Worm (Caenorhabditis elegans) whole organism, L3 larva: ENCODE data around the gene DC2.5.

Source experiments
- R02D3.7 ChIP-seq: fragments of 150-350 bp; optimal IDR thresholded peaks from 2 replicates; lab custom pipeline; 2014; ENCODE audit warnings: missing biosample characterization, missing genetic modification characterization
- ZK546.5 ChIP-seq: sonication (generic microtip); optimal IDR thresholded peaks from 2 replicates; lab custom pipeline; 2017; ENCODE audit warnings: missing biosample characterization, missing genetic modification characterization
- aly-2 ChIP-seq: fragments of 150-350 bp; optimal IDR thresholded peaks from 2 replicates; lab custom pipeline; 2014; ENCODE audit warnings: missing biosample characterization, missing genetic modification characterization
- ama-1 ChIP-seq: fragments of 150-350 bp; optimal IDR thresholded peaks from 2 replicates; lab custom pipeline; 2018
- ceh-16 ChIP-seq: sonication (generic microtip); optimal IDR thresholded peaks from 2 replicates; lab custom pipeline; 2017; ENCODE audit warnings: missing biosample characterization, missing genetic modification characterization
- ceh-28 ChIP-seq: fragments of 150-350 bp; optimal IDR thresholded peaks from 2 replicates; lab custom pipeline; 2014; ENCODE audit warnings: missing biosample characterization, missing genetic modification reagents, missing genetic modification characterization
- ceh-82 ChIP-seq: fragments of 150-350 bp; optimal IDR thresholded peaks from 2 replicates; lab custom pipeline; 2014; ENCODE audit warnings: missing biosample characterization, missing genetic modification characterization
- ceh-9 ChIP-seq: sonication (generic microtip); optimal IDR thresholded peaks from 2 replicates; lab custom pipeline; 2018; ENCODE audit warnings: missing biosample characterization, missing genetic modification characterization
- daf-12 ChIP-seq: fragments of 150-350 bp; optimal IDR thresholded peaks from 2 replicates; lab custom pipeline; 2014; ENCODE audit warnings: missing biosample characterization, missing genetic modification reagents, missing genetic modification characterization
- egl-27 ChIP-seq: sonication (generic microtip); optimal IDR thresholded peaks from 4 replicates; lab custom pipeline; 2017; ENCODE audit warnings: missing biosample characterization, missing genetic modification reagents, missing genetic modification characterization
- egl-5 ChIP-seq: fragments of 150-350 bp; optimal IDR thresholded peaks from 2 replicates; lab custom pipeline; 2017; ENCODE audit warnings: missing biosample characterization, missing genetic modification reagents, missing genetic modification characterization, inconsistent platforms
- elt-1 ChIP-seq: fragments of 150-350 bp; optimal IDR thresholded peaks from 2 replicates; lab custom pipeline; 2014; ENCODE audit warnings: missing biosample characterization, missing genetic modification characterization
- elt-2 ChIP-seq: sonication (generic microtip); optimal IDR thresholded peaks from 2 replicates; lab custom pipeline; 2016; ENCODE audit warnings: missing genetic modification reagents, mild to moderate bottlenecking, missing genetic modification characterization, missing compliant biosample characterization
- elt-3 ChIP-seq, 3 experiments: fragments of 150-350 bp in 1 of 3; sonication (generic microtip) in 2 of 3; optimal IDR thresholded peaks; 2 replicates in 2 of 3; 4 replicates in 1 of 3; lab custom pipeline; 2014 to 2017; ENCODE audit warnings: missing biosample characterization in 3 of 3, missing genetic modification characterization in 3 of 3
- eor-1 ChIP-seq, 2 experiments: fragments of 150-350 bp; optimal IDR thresholded peaks; 2 replicates each; lab custom pipeline; 2014 to 2018; ENCODE audit warnings: missing biosample characterization in 2 of 2, missing genetic modification characterization in 2 of 2
- fkh-10 ChIP-seq: sonication (generic microtip); optimal IDR thresholded peaks from 2 replicates; lab custom pipeline; 2017; ENCODE audit warnings: missing biosample characterization, missing genetic modification reagents, missing genetic modification characterization
- fos-1 ChIP-seq: fragments of 150-350 bp; optimal IDR thresholded peaks from 2 replicates; lab custom pipeline; 2014; ENCODE audit warnings: missing biosample characterization, missing genetic modification characterization
- hmg-11 ChIP-seq: sonication (generic microtip); optimal IDR thresholded peaks from 2 replicates; lab custom pipeline; 2016; ENCODE audit warnings: missing genetic modification characterization, missing compliant biosample characterization
- jun-1 ChIP-seq: fragments of 150-350 bp; optimal IDR thresholded peaks from 2 replicates; lab custom pipeline; 2014; ENCODE audit warnings: missing biosample characterization, missing genetic modification reagents, missing genetic modification characterization
- lin-15B ChIP-seq: fragments of 150-350 bp; optimal IDR thresholded peaks from 2 replicates; lab custom pipeline; 2014; ENCODE audit warnings: missing biosample characterization, missing genetic modification characterization
- lin-39 ChIP-seq: fragments of 150-350 bp; optimal IDR thresholded peaks from 2 replicates; lab custom pipeline; 2018; ENCODE audit warnings: missing biosample characterization, missing genetic modification reagents, missing genetic modification characterization
- lsy-12 ChIP-seq: sonication (generic microtip); optimal IDR thresholded peaks from 2 replicates; lab custom pipeline; 2016; ENCODE audit warnings: mild to moderate bottlenecking, missing genetic modification characterization, missing compliant biosample characterization
- mdl-1 ChIP-seq: fragments of 150-350 bp; optimal IDR thresholded peaks from 2 replicates; lab custom pipeline; 2014; ENCODE audit warnings: missing biosample characterization, missing genetic modification characterization
- mml-1 ChIP-seq: fragments of 150-350 bp; sonication (generic microtip); optimal IDR thresholded peaks from 3 replicates; lab custom pipeline; 2014; ENCODE audit warnings: missing biosample characterization, missing genetic modification characterization
- nfya-1 ChIP-seq: sonication (generic microtip); optimal IDR thresholded peaks from 2 replicates; lab custom pipeline; 2017; ENCODE audit warnings: missing genetic modification characterization, mild to moderate bottlenecking, missing compliant biosample characterization, antibody characterized with exemption, moderate library complexity; ENCODE audit not compliant: insufficient read depth
- nhr-11 ChIP-seq: fragments of 150-350 bp; optimal IDR thresholded peaks from 2 replicates; lab custom pipeline; 2014; ENCODE audit warnings: missing biosample characterization, missing genetic modification characterization
- nhr-12 ChIP-seq: fragments of 150-350 bp; optimal IDR thresholded peaks from 2 replicates; lab custom pipeline; 2014; ENCODE audit warnings: missing biosample characterization, missing genetic modification characterization
- nhr-23 ChIP-seq: fragments of 150-350 bp; optimal IDR thresholded peaks from 2 replicates; lab custom pipeline; 2014; ENCODE audit warnings: missing biosample characterization, missing genetic modification reagents, missing genetic modification characterization
- nhr-237 ChIP-seq: fragments of 150-350 bp; optimal IDR thresholded peaks from 2 replicates; lab custom pipeline; 2014; ENCODE audit warnings: missing biosample characterization, missing genetic modification characterization
- nhr-25 ChIP-seq: sonication (generic microtip); optimal IDR thresholded peaks from 2 replicates; lab custom pipeline; 2017; ENCODE audit warnings: missing biosample characterization, missing genetic modification characterization
- nhr-28 ChIP-seq: fragments of 150-350 bp; optimal IDR thresholded peaks from 2 replicates; lab custom pipeline; 2014; ENCODE audit warnings: missing biosample characterization, missing genetic modification characterization
- nhr-43 ChIP-seq: sonication (generic microtip); optimal IDR thresholded peaks from 2 replicates; lab custom pipeline; 2016; ENCODE audit warnings: mild to moderate bottlenecking, missing genetic modification characterization, missing compliant biosample characterization; ENCODE audit not compliant: poor library complexity, severe bottlenecking
- nhr-67 ChIP-seq: fragments of 150-350 bp; optimal IDR thresholded peaks from 2 replicates; lab custom pipeline; 2014; ENCODE audit warnings: missing biosample characterization, missing genetic modification characterization
- nhr-76 ChIP-seq: fragments of 150-350 bp; sonication (generic microtip); optimal IDR thresholded peaks from 5 replicates; lab custom pipeline; 2014; ENCODE audit warnings: missing biosample characterization, missing genetic modification characterization
- nhr-77 ChIP-seq: fragments of 150-350 bp; optimal IDR thresholded peaks from 2 replicates; lab custom pipeline; 2014; ENCODE audit warnings: missing biosample characterization, missing genetic modification characterization
- pha-4 ChIP-seq: fragments of 150-350 bp; optimal IDR thresholded peaks from 2 replicates; lab custom pipeline; 2014; ENCODE audit warnings: missing biosample characterization, missing genetic modification reagents, missing genetic modification characterization
- pqm-1 ChIP-seq: fragments of 150-350 bp; optimal IDR thresholded peaks from 2 replicates; lab custom pipeline; 2017; ENCODE audit warnings: missing biosample characterization, missing genetic modification characterization, inconsistent platforms
- sea-2 ChIP-seq: fragments of 150-350 bp; sonication (generic microtip); optimal IDR thresholded peaks from 4 replicates; lab custom pipeline; 2014; ENCODE audit warnings: missing biosample characterization, missing genetic modification reagents, missing genetic modification characterization
- snpc-4 ChIP-seq: fragments of 150-350 bp; optimal IDR thresholded peaks from 2 replicates; lab custom pipeline; 2014; ENCODE audit warnings: missing biosample characterization, missing genetic modification characterization
- tbx-2 ChIP-seq: sonication (generic microtip); optimal IDR thresholded peaks from 2 replicates; lab custom pipeline; 2016; ENCODE audit warnings: mild to moderate bottlenecking, missing genetic modification characterization, missing compliant biosample characterization
- unc-39 ChIP-seq: sonication (generic microtip); optimal IDR thresholded peaks from 4 replicates; lab custom pipeline; 2017; ENCODE audit warnings: missing biosample characterization, missing genetic modification characterization
- unc-62 ChIP-seq: fragments of 150-350 bp; sonication (generic microtip); optimal IDR thresholded peaks from 4 replicates; lab custom pipeline; 2014; ENCODE audit warnings: missing biosample characterization, missing genetic modification reagents, missing genetic modification characterization
- zag-1 ChIP-seq: fragments of 150-350 bp; optimal IDR thresholded peaks from 2 replicates; lab custom pipeline; 2014; ENCODE audit warnings: missing biosample characterization, missing genetic modification characterization
- ztf-11 ChIP-seq: fragments of 150-350 bp; optimal IDR thresholded peaks from 2 replicates; lab custom pipeline; 2014; ENCODE audit warnings: missing biosample characterization, missing genetic modification characterization
- ztf-4 ChIP-seq: fragments of 150-350 bp; optimal IDR thresholded peaks from 2 replicates; lab custom pipeline; 2014; ENCODE audit warnings: missing biosample characterization, missing genetic modification characterization

The DC2.5 gene

ce11 chrV:185694-186217, 26.8 kb downstream of the DC2.5 start, which contains the start of gene arid-1:
Gene arid-1 (plus strand): TSS chrV:186167.
- TF ChIP-seq unc-62 (no peak), ZK546.5 (tag; lab: Kevin White, UChicago) (no peak), mml-1 (no peak), elt-3 (tag; optimal IDR thresholded peaks at IDR 0.05; lab: Kevin White, UChicago) (no peak), pha-4 (tag; lab: Kevin White, UChicago) (peak; percentile 53), nhr-77 (tag; lab: Kevin White, UChicago) (no peak), nhr-76 (tag; lab: Kevin White, UChicago) (no peak), nhr-12 (tag; lab: Kevin White, UChicago) (no peak), nhr-28 (tag; lab: Kevin White, UChicago) (no peak), aly-2 (tag; lab: Kevin White, UChicago) (no peak), sea-2 (GFP tag; lab: Kevin White, UChicago) (no peak), hmg-11 (tag; lab: Kevin White, UChicago) (peak; percentile 68), egl-27 (tag; lab: Kevin White, UChicago) (no peak), fos-1 (tag; lab: Kevin White, UChicago) (no peak), nhr-43 (tag; lab: Kevin White, UChicago) (no peak), nhr-11 (no peak), ceh-9 (tag; lab: Kevin White, UChicago) (no peak), nhr-25 (tag; lab: Kevin White, UChicago) (peak; percentile 38), elt-1 (tag; lab: Kevin White, UChicago) (no peak), ama-1 (lab: Kevin White, UChicago) (no peak), nhr-23 (tag; lab: Kevin White, UChicago) (peak; percentile 43), lsy-12 (tag; lab: Kevin White, UChicago) (no peak), unc-39 (no peak), snpc-4 (tag; lab: Kevin White, UChicago) (peak; percentile 7), nfya-1 (tag; lab: Kevin White, UChicago) (peak; percentile 77), zag-1 (no peak), tbx-2 (tag; lab: Kevin White, UChicago) (no peak), daf-12 (tag; lab: Kevin White, UChicago) (no peak), ztf-4 (tag; lab: Kevin White, UChicago) (no peak), jun-1 (tag; lab: Kevin White, UChicago) (no peak), nhr-237 (no peak), lin-39 (tag; lab: Kevin White, UChicago) (peak; percentile 63), egl-5 (tag; lab: Kevin White, UChicago) (no peak), lin-15B (tag; lab: Kevin White, UChicago) (peak; percentile 43), ceh-82 (tag; lab: Kevin White, UChicago) (no peak), elt-2 (no peak), ceh-16 (tag; lab: Kevin White, UChicago) (no peak), ztf-11 (no peak), mdl-1 (no peak), ceh-28 (tag; lab: Kevin White, UChicago) (no peak)

- TF ChIP-seq egl-27 (tag; lab: Kevin White, UChicago) (no peak), eor-1 (tag; optimal IDR thresholded peaks at IDR 0.05; lab: Kevin White, UChicago) (no peak), elt-2 (no peak), mdl-1 (no peak), ZK546.5 (tag; lab: Kevin White, UChicago) (no peak), fos-1 (tag; lab: Kevin White, UChicago) (no peak), nhr-12 (tag; lab: Kevin White, UChicago) (no peak), nhr-23 (tag; lab: Kevin White, UChicago) (no peak), nhr-237 (no peak), unc-62 (no peak), fkh-10 (GFP tag; lab: Kevin White, UChicago) (no peak), egl-5 (tag; lab: Kevin White, UChicago) (no peak), lin-39 (tag; lab: Kevin White, UChicago) (no peak), ama-1 (lab: Kevin White, UChicago) (no peak), nhr-67 (tag; lab: Kevin White, UChicago) (no peak), pqm-1 (tag; lab: Kevin White, UChicago) (no peak), jun-1 (tag; lab: Kevin White, UChicago) (no peak), R02D3.7 (tag; lab: Kevin White, UChicago) (no peak), nhr-76 (tag; lab: Kevin White, UChicago) (no peak), nhr-25 (tag; lab: Kevin White, UChicago) (no peak)
Measured at ce11 chrV:185124-185523, 27.5 kb downstream of the DC2.5 start.
